Fruit fly (Drosophila melanogaster): ENCODE data around the gene CG42784.

Gene CG42784

DNA sequence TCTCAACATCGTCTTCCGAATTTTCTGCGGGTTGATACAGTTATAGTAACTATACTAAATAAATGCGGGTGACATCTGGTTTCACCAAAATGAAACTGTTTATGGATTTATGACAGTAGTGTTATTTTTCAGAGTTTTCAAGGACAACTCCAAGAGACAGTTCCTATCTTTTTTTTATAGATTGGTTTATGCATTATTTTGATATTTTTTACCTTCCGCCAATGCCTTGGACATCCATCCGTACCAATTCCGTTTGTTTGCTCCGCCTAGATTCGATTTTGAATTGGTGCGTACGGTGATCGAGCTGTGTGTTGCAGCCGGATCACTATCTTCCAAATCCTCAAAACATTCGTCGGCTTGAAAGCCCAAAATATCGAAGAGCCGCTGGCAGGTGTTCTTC is 126.7 kb downstream of the CG42784 start, which contains the start of gene CG16853:
Gene CG16853 (plus strand): TSS at position 301 of the 400 bp plus-strand sequence.
- TF ChIP-seq CG32121 (GFP tag; IDR thresholded peaks at IDR 0.05), result no peak
- TF ChIP-seq CG14655 (GFP tag; optimal IDR thresholded peaks at IDR 0.05), result no peak
- TF ChIP-seq Pif1A (GFP tag; optimal IDR thresholded peaks at IDR 0.05), result no peak
- TF ChIP-seq CG12605 (GFP tag; IDR thresholded peaks at IDR 0.05), result no peak
- TF ChIP-seq CG34367 (tag; optimal IDR thresholded peaks at IDR 0.05), result no peak
- TF ChIP-seq fd96Ca (GFP tag; IDR thresholded peaks at IDR 0.05), result no peak
- TF ChIP-seq CG8301 (tag; optimal IDR thresholded peaks at IDR 0.05), result no peak
- TF ChIP-seq Ets98B (GFP tag; IDR thresholded peaks at IDR 0.05), result no peak
- TF ChIP-seq gl (tag; optimal IDR thresholded peaks at IDR 0.05), result no peak
- no peak for TF ChIP-seq CG15710 (tag; optimal IDR thresholded peaks at IDR 0.05)
- TF ChIP-seq EcR (GFP tag; optimal IDR thresholded peaks at IDR 0.05), result no peak
- no peak for TF ChIP-seq CG9948 (tag; optimal IDR thresholded peaks at IDR 0.05)
- no peak for TF ChIP-seq D1 (tag; optimal IDR thresholded peaks at IDR 0.05)
- no peak for TF ChIP-seq CG17806 (tag; optimal IDR thresholded peaks at IDR 0.05)
- no peak for TF ChIP-seq rn (GFP tag; IDR thresholded peaks at IDR 0.05)
- no peak for TF ChIP-seq Snoo (tag; optimal IDR thresholded peaks at IDR 0.05)
- TF ChIP-seq Pif1B (GFP tag; optimal IDR thresholded peaks at IDR 0.05), result no peak
- no peak for TF ChIP-seq CG13204 (GFP tag; optimal IDR thresholded peaks at IDR 0.05)
- no peak for TF ChIP-seq CG10348 (GFP tag; IDR thresholded peaks at IDR 0.05)

DNA sequence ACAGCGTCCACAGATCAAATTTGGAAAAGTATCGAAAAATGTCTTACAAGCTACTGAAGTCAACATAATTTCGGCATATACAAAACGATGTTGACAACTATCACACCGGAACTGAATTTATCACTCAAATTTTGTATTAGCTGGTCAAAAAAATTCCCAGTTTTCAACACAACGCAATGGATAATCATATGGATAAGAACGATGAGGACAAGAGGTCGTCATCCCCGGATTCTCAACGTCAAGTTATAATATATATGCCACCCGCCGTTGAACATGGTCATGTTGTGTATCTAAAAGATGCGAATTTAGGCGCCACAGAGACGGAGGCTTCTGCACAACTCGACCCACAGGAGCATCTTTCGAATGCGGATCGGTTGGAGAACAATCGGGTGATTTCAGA is 127.2 kb downstream of the CG42784 start, which contains the start of gene CG9263:
Gene CG9263 (minus strand): TSS at position 101 of the 400 bp plus-strand sequence.
- no peak for TF ChIP-seq CG15710 (tag; optimal IDR thresholded peaks at IDR 0.05)
- no peak for TF ChIP-seq Snoo (tag; optimal IDR thresholded peaks at IDR 0.05)
- no peak for TF ChIP-seq CG8301 (tag; optimal IDR thresholded peaks at IDR 0.05)
- TF ChIP-seq CG4496 (GFP tag; IDR thresholded peaks at IDR 0.05), result no peak
- TF ChIP-seq Ets98B (GFP tag; IDR thresholded peaks at IDR 0.05), result no peak
- TF ChIP-seq CG12605 (GFP tag; IDR thresholded peaks at IDR 0.05), result no peak
- no peak for TF ChIP-seq CG14655 (GFP tag; optimal IDR thresholded peaks at IDR 0.05)
- TF ChIP-seq Pif1B (GFP tag; optimal IDR thresholded peaks at IDR 0.05), result no peak
- no peak for TF ChIP-seq CG9948 (tag; optimal IDR thresholded peaks at IDR 0.05)

DNA sequence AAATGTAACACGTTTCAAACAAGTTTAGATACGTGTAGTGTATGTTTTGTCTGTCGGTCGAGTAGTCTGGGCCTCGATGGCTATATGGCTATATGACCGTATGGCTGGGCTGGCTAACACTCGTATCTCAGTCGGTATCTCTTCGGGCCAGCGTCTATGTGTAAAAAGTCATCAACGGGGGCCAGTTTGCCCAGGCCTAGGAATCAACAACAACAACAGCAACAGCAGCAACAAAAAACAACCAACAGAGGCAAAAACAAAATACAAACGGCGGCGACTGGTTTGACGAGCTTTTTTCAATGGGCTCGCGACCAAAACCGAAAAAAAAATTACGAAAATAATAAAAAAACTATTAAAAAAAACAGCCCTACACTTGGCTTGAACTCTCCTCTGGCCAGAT is 130.4 kb downstream of the CG42784 start:
- peak; percentile 3; the same call in 1 of the 2 replicates for TF ChIP-seq rn (GFP tag; IDR thresholded peaks at IDR 0.05)
- TF ChIP-seq CG34367 (tag; optimal IDR thresholded peaks at IDR 0.05), result peak; percentile 85
- peak; percentile 79 for TF ChIP-seq CG8159 (tag; optimal IDR thresholded peaks at IDR 0.05)
- TF ChIP-seq CG14655 (GFP tag; optimal IDR thresholded peaks at IDR 0.05), result peak; percentile 56
- TF ChIP-seq fd96Ca (GFP tag; IDR thresholded peaks at IDR 0.05), result peak; percentile 59; the same call in 2 of the 3 replicates
- peak; percentile 67 for TF ChIP-seq CG9948 (tag; optimal IDR thresholded peaks at IDR 0.05)
- peak; percentile 65 for TF ChIP-seq Pif1B (GFP tag; optimal IDR thresholded peaks at IDR 0.05)
- peak; percentile 89 for TF ChIP-seq CG12605 (GFP tag; IDR thresholded peaks at IDR 0.05)
- TF ChIP-seq Pif1A (GFP tag; optimal IDR thresholded peaks at IDR 0.05), result peak; percentile 59
- TF ChIP-seq D1 (tag; optimal IDR thresholded peaks at IDR 0.05), result peak; percentile 52
- TF ChIP-seq CG4496 (GFP tag; IDR thresholded peaks at IDR 0.05), result peak; percentile 82
- peak; percentile 96 for TF ChIP-seq CG13204 (GFP tag; optimal IDR thresholded peaks at IDR 0.05)
- TF ChIP-seq CG17806 (tag; optimal IDR thresholded peaks at IDR 0.05), result peak; percentile 74
- peak; percentile 95 for TF ChIP-seq gl (tag; optimal IDR thresholded peaks at IDR 0.05)
- TF ChIP-seq CG32121 (GFP tag; IDR thresholded peaks at IDR 0.05), result peak; percentile 67; the same call in 1 of the 2 replicates
- TF ChIP-seq EcR (GFP tag; optimal IDR thresholded peaks at IDR 0.05), result peak; percentile 66
- no peak for TF ChIP-seq CG10348 (GFP tag; IDR thresholded peaks at IDR 0.05)
- peak; percentile 34 for TF ChIP-seq CG8301 (tag; optimal IDR thresholded peaks at IDR 0.05)
- TF ChIP-seq CG15710 (tag; optimal IDR thresholded peaks at IDR 0.05), result peak; percentile 88
- no peak for TF ChIP-seq Snoo (tag; optimal IDR thresholded peaks at IDR 0.05)
- TF ChIP-seq Ets98B (GFP tag; IDR thresholded peaks at IDR 0.05), result peak; percentile 79

DNA sequence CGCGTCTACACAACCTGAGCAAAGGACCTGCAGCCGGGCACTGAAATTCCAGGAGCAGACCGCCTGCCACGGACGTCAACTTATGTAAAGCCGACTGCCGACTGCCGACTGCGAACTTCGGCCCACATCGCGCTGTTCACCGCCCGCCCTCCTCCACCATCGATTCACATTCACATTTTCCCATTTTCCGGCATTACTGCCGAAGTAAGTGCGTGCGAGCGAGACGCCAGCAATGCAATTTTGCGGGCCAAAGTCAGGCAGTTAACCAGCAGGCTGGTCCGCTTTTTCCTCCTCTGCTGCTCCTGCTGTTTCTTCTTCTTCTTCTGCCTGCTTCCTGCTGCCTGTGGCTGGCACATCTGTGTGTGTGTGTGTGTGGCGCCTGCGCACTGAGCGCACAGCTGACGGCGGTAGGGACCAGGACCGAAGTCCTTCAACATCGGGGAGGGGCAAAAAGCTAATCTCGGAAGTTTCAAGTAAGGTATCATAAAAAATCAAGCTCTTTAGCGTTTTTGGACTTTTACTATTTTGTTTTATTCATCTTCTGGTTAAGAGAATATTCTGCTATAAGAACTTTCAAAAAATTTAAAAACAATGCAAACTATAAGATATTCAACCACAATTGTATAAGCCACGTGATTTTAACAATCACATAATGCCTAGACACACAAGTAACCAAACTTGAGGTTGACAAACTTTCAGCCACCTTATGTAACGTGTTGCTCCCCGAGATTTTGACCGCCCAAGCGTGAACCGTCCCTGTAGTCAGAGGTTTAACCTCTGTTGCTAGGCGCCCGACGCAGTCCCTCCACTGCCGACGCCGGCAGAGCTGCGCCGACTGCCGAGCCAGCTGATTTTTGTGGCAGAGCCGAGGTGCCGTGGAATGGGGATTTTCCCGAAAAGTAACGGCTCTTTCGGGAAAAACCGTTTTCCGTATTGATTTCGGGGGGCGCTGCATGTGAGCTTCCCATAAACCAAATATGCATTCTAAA is 132.8 kb downstream of the CG42784 start:
- TF ChIP-seq CG17806 (tag; optimal IDR thresholded peaks at IDR 0.05) (peak; percentile 63), gl (tag; optimal IDR thresholded peaks at IDR 0.05) (no peak), D1 (tag; optimal IDR thresholded peaks at IDR 0.05) (no peak), CG14655 (GFP tag; optimal IDR thresholded peaks at IDR 0.05) (peak; percentile 85), Snoo (tag; optimal IDR thresholded peaks at IDR 0.05) (peak; percentile 70), CG8301 (tag; optimal IDR thresholded peaks at IDR 0.05) (peak; percentile 68), CG15710 (tag; optimal IDR thresholded peaks at IDR 0.05) (peak; percentile 80), CG34367 (tag; optimal IDR thresholded peaks at IDR 0.05) (peak; percentile 65), Ets98B (GFP tag; IDR thresholded peaks at IDR 0.05) (no peak; the same call in 1 of the 2 replicates), Pif1A (GFP tag; optimal IDR thresholded peaks at IDR 0.05) (peak; percentile 79), fd96Ca (GFP tag; IDR thresholded peaks at IDR 0.05) (peak; percentile 5; the same call in 1 of the 3 replicates), CG10348 (GFP tag; IDR thresholded peaks at IDR 0.05) (no peak), CG4496 (GFP tag; IDR thresholded peaks at IDR 0.05) (peak; percentile 59), rn (GFP tag; IDR thresholded peaks at IDR 0.05) (0 out of 2 replicates have a peak, but pooled peaks have one; percentile 4), Pif1B (GFP tag; optimal IDR thresholded peaks at IDR 0.05) (peak; percentile 59), CG13204 (GFP tag; optimal IDR thresholded peaks at IDR 0.05) (peak; percentile 91), CG32121 (GFP tag; IDR thresholded peaks at IDR 0.05) (no peak), CG12605 (GFP tag; IDR thresholded peaks at IDR 0.05) (no peak), CG9948 (tag; optimal IDR thresholded peaks at IDR 0.05) (peak; percentile 78), CG8159 (tag; optimal IDR thresholded peaks at IDR 0.05) (peak; percentile 82), EcR (GFP tag; optimal IDR thresholded peaks at IDR 0.05) (no peak)
